Worm (Caenorhabditis elegans) whole organism, late embryonic: ENCODE results near the gene lgc-24.

Experiments used
- ama-1 ChIP-seq: fragments of 150-350 bp; optimal IDR thresholded peaks from 2 replicates; lab custom pipeline; 2014
- ceh-2 ChIP-seq: sonication (generic microtip); optimal IDR thresholded peaks from 2 replicates; lab custom pipeline; 2016; ENCODE audit warnings: missing genotype, missing genetic modification characterization, missing compliant biosample characterization
- ceh-9 ChIP-seq: sonication (generic microtip); optimal IDR thresholded peaks from 2 replicates; lab custom pipeline; 2016; ENCODE audit warnings: mild to moderate bottlenecking, missing genetic modification characterization, inconsistent platforms, missing compliant biosample characterization
- ets-4 ChIP-seq: sonication (generic microtip); optimal IDR thresholded peaks from 2 replicates; lab custom pipeline; 2016; ENCODE audit warnings: missing genetic modification characterization, missing compliant biosample characterization
- fkh-10 ChIP-seq: fragments of 150-350 bp; optimal IDR thresholded peaks from 2 replicates; lab custom pipeline; 2014; ENCODE audit warnings: missing biosample characterization, missing genetic modification reagents, missing genetic modification characterization
- hlh-13 ChIP-seq: fragments of 200-800 bp; sonication (Bioruptor generic); optimal IDR thresholded peaks from 2 replicates; lab custom pipeline; 2018; ENCODE audit warnings: mild to moderate bottlenecking, missing genetic modification characterization, missing compliant biosample characterization
- pha-4 ChIP-seq: fragments of 150-350 bp; optimal IDR thresholded peaks from 2 replicates; lab custom pipeline; 2018; ENCODE audit warnings: missing biosample characterization, missing genetic modification reagents, missing genetic modification characterization
- pqm-1 ChIP-seq: sonication (generic microtip); optimal IDR thresholded peaks from 2 replicates; lab custom pipeline; 2016; ENCODE audit warnings: missing genetic modification characterization, missing compliant biosample characterization
- sox-4 ChIP-seq: sonication (generic microtip); optimal IDR thresholded peaks from 2 replicates; lab custom pipeline; 2017; ENCODE audit warnings: mild to moderate bottlenecking, missing genetic modification characterization, inconsistent platforms, missing compliant biosample characterization
- ttx-3 ChIP-seq: sonication (generic microtip); optimal IDR thresholded peaks from 2 replicates; lab custom pipeline; 2016; ENCODE audit warnings: missing genetic modification reagents, missing genetic modification characterization, missing compliant biosample characterization
- unc-86 ChIP-seq: sonication (generic microtip); optimal IDR thresholded peaks from 2 replicates; lab custom pipeline; 2016; ENCODE audit warnings: missing genetic modification characterization, missing compliant biosample characterization
- zip-5 ChIP-seq: sonication (generic microtip); optimal IDR thresholded peaks from 2 replicates; lab custom pipeline; 2016; ENCODE audit warnings: missing genetic modification characterization, missing compliant biosample characterization

DNA sequence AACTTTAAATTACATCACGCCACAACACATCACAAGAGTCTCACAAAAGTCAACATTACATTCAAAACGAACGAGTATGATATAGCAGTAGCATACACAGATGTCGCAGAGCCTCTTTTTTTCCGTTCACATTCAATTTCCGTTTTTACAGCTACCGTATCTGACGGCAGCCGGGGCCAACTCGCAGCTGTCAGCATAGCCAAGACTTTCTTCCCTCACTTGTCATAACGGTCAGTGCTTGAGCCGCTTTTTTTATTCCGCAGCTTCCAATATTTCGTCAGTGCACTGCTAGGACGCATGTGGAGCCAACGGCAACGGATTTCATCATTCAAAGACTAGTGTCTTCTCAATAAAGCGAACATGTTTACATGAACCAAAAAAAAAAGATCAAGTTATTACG, 25.6 kb downstream of the lgc-24 start:
- TF ChIP-seq pha-4 (tag; lab: Kevin White, UChicago): no peak
- no peak for TF ChIP-seq ceh-2 (tag; lab: Kevin White, UChicago)
- TF ChIP-seq ama-1 (lab: Kevin White, UChicago): no peak
- TF ChIP-seq ttx-3: no peak
- no peak for TF ChIP-seq sox-4 (tag; lab: Kevin White, UChicago)
- TF ChIP-seq pqm-1 (tag; lab: Kevin White, UChicago): no peak
- TF ChIP-seq ets-4 (tag; lab: Kevin White, UChicago): no peak
- no peak for TF ChIP-seq ceh-9
- no peak for TF ChIP-seq hlh-13
- no peak for TF ChIP-seq unc-86
- no peak for TF ChIP-seq zip-5 (tag; lab: Kevin White, UChicago)
- no peak for TF ChIP-seq fkh-10 (GFP tag; lab: Kevin White, UChicago)
